Worm (Caenorhabditis elegans): ENCODE measurements around the gene cyp-33C6.

cyp-33C6 gene

DNA sequence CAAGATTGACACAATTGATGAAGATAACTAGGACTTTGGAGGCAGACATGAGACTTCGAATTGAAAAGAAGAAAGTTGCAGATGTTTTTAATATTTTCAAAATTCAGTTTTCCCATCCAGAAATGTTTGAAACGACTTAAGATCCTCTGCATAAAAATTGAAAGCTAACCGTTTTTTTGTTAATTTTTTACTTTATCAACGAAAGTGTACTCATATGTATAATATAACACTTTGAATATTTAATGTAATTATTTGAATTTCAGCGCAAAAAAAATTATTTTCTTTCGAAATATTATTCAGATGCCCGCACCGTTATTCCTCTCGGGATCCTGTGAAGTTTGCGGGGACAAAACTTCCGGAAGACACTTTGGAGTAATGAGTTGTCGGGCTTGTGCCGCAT lies 22.3 kb downstream of the cyp-33C6 start, which contains the start of gene nhr-18:
nhr-18 (plus strand) TSS at position 301 of the 400 bp plus-strand sequence.
- no peak for TF ChIP-seq rcor-1 (GFP tag; IDR thresholded peaks at IDR 0.05)
- no peak for TF ChIP-seq cebp-2 (GFP tag; IDR thresholded peaks at IDR 0.05)
- TF ChIP-seq tlf-1 (GFP tag; optimal IDR thresholded peaks at IDR 0.05), result no peak

DNA sequence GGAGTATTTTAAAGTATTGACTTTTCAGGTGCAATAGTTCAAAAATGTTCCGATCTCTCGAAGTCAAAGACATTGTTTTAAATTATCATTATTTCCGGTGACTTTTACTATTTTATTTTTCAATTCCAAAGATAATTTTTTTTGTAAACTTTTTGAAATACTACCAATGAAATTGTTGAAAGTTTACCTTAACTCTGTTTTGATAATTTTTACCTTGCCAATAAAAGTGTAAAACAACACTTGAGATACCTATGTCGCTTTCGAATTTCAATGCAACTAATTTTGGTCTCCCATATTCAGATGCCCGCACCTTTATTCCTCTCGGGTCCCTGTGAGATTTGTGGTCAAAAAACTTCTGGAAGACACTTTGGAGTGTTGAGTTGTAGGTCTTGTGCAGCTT lies 24.1 kb downstream of the cyp-33C6 start, which contains the start of gene nhr-103:
nhr-103 (plus strand) TSS at position 301 of the 400 bp plus-strand sequence.
- TF ChIP-seq Y79H2A.3 (GFP tag; conservative IDR thresholded peaks at IDR 0.05) (no peak), madf-3 (GFP tag; IDR thresholded peaks at IDR 0.05) (no peak), ztf-26 (tag; optimal IDR thresholded peaks at IDR 0.05) (no peak), ceh-91 (GFP tag; IDR thresholded peaks at IDR 0.05) (no peak), dpl-1 (GFP tag; optimal IDR thresholded peaks at IDR 0.05) (no peak), rcor-1 (GFP tag; IDR thresholded peaks at IDR 0.05) (no peak), lir-1 (GFP tag; conservative IDR thresholded peaks at IDR 0.05) (no peak), mcd-1 (GFP tag; IDR thresholded peaks at IDR 0.05) (no peak), ceh-58 (GFP tag; IDR thresholded peaks at IDR 0.05) (no peak), efl-1 (GFP tag; optimal IDR thresholded peaks at IDR 0.05) (no peak), bed-2 (GFP tag; IDR thresholded peaks at IDR 0.05) (no peak), rpc-1 (optimal IDR thresholded peaks at IDR 0.05) (no peak), rpc-1 (tag; optimal IDR thresholded peaks at IDR 0.05) (no peak), tbx-9 (tag; optimal IDR thresholded peaks at IDR 0.05; ENCODE audit: borderline replicate concordance) (no peak), ztf-6 (GFP tag; IDR thresholded peaks at IDR 0.05) (no peak), F10E7.11 (tag; optimal IDR thresholded peaks at IDR 0.05) (no peak), F55B11.4 (tag; optimal IDR thresholded peaks at IDR 0.05; ENCODE audit: borderline replicate concordance, insufficient read depth) (no peak), akir-1 (GFP tag; optimal IDR thresholded peaks at IDR 0.05) (no peak), F39B2.1 (GFP tag; IDR thresholded peaks at IDR 0.05) (no peak), Y95B8A.8 (GFP tag; IDR thresholded peaks at IDR 0.05) (no peak), B0336.3 (GFP tag; IDR thresholded peaks at IDR 0.05) (no peak)

DNA sequence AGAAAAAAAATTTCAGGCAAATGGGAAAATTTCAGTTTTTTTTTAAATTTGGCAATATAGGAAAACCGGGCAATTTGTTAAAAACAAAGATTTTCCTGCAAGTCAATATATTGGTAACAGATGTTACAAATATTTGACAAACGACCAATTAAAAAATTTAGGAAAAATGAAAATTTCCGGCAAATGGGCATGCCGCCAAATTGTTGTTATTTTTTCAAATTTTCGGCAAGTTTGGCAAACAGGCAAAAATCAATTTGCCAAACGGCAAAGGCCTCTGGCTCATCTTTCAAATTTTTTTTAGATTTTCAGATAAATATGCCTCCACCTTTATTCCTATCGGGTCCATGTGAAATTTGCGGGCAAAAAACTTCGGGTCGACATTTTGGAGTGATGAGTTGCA lies 27.4 kb downstream of the cyp-33C6 start, which contains the start of gene nhr-128:
nhr-128 (plus strand) TSS at position 301 of the 400 bp plus-strand sequence.
- no peak for TF ChIP-seq ztf-3 (GFP tag; optimal IDR thresholded peaks at IDR 0.05)
- no peak for TF ChIP-seq akir-1 (GFP tag; optimal IDR thresholded peaks at IDR 0.05)
- TF ChIP-seq lin-40 (tag; optimal IDR thresholded peaks at IDR 0.05), result no peak
- no peak for TF ChIP-seq aptf-3 (GFP tag; IDR thresholded peaks at IDR 0.05)
- TF ChIP-seq unc-62 (GFP tag; optimal IDR thresholded peaks at IDR 0.05), result no peak
- TF ChIP-seq Y67H2A.10 (GFP tag; conservative IDR thresholded peaks at IDR 0.05), result no peak
- no peak for TF ChIP-seq aptf-2 (GFP tag; conservative IDR thresholded peaks at IDR 0.05)
- no peak for TF ChIP-seq ets-4 (GFP tag; optimal IDR thresholded peaks at IDR 0.05)
- TF ChIP-seq ztf-22 (GFP tag; optimal IDR thresholded peaks at IDR 0.05), result no peak
- TF ChIP-seq tbx-9 (tag; optimal IDR thresholded peaks at IDR 0.05; ENCODE audit: borderline replicate concordance), result no peak
- TF ChIP-seq bed-1 (GFP tag; IDR thresholded peaks at IDR 0.05), result no peak
- TF ChIP-seq cebp-1 (GFP tag; IDR thresholded peaks at IDR 0.05), result no peak
- TF ChIP-seq cebp-1 (tag; optimal IDR thresholded peaks at IDR 0.05), result no peak
- TF ChIP-seq C17E4.6 (GFP tag; IDR thresholded peaks at IDR 0.05), result no peak
- TF ChIP-seq ceh-79 (tag; optimal IDR thresholded peaks at IDR 0.05), result no peak
- TF ChIP-seq pha-4 (tag; optimal IDR thresholded peaks at IDR 0.05), result no peak

DNA sequence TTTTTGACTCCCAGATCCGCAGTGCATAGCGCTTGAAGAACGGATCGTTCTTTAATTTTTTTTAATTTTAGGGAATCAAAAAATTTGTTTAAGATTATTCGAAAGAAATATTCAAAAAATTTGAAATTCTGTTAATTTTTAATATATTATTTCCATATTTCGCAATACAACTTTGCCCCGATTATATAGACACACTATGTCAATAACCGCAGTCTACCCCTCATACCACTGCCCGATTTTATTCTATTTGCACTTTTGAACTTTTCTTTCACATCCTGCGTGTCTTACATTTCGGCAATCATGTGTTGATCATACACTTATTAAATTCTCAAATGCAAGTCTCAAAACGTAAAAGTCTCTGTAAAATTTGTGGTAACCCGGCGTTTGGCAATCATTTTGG lies 30.4 kb downstream of the cyp-33C6 start, which contains the start of gene nhr-56:
nhr-56 (plus strand) TSS at position 202 of the 400 bp plus-strand sequence.
- peak; percentile 23; the same call in 1 of the 2 replicates for TF ChIP-seq hmg-1.2 (GFP tag; IDR thresholded peaks at IDR 0.05)
- peak; percentile 91 for TF ChIP-seq attf-5 (GFP tag; optimal IDR thresholded peaks at IDR 0.05)
- peak; percentile 17 for TF ChIP-seq ceh-27 (GFP tag; optimal IDR thresholded peaks at IDR 0.05)
- TF ChIP-seq nhr-80 (tag; optimal IDR thresholded peaks at IDR 0.05), result peak; percentile 68
- TF ChIP-seq unc-62 (GFP tag; optimal IDR thresholded peaks at IDR 0.05), result no peak
- TF ChIP-seq egl-18 (GFP tag; IDR thresholded peaks at IDR 0.05), result no peak
- TF ChIP-seq cebp-1 (GFP tag; IDR thresholded peaks at IDR 0.05), result peak; percentile 94
- peak; percentile 98 for TF ChIP-seq cebp-1 (tag; optimal IDR thresholded peaks at IDR 0.05)
